Fruit fly (Drosophila melanogaster) whole organism, prepupa: ENCODE data around the gene CG42832.

ENCODE experiments used
- CG3919 ChIP-seq: fragments of 200-800 bp; sonication (Bioruptor generic); optimal IDR thresholded peaks from 3 replicates; lab custom pipeline; 2016; ENCODE audit warnings: missing biosample characterization, missing genetic modification characterization
- lz ChIP-seq: fragments of 200-800 bp; sonication (Bioruptor generic); optimal IDR thresholded peaks from 3 replicates; lab custom pipeline; 2016; ENCODE audit warnings: missing biosample characterization, missing genetic modification characterization

DNA sequence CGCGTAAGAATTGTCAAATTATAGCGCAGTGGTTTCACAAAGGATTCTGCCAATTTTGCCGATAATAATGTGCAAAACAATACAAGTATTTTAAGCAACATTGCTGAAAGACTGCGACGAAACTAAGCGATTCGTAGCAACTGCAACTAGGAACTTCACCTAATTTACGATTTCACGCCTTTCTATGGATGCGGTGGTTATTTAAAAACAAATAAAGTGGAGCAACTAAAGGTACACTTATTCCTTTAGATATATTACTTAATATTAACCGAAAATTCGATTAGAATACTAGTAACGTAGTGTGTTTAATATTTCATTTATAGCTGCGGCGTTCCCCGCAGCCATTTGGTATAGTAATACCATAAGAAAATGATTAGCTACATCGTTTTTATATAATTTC is 36.0 kb downstream of the CG42832 start, which contains the start of gene CG6071:
- TF ChIP-seq CG3919 (GFP tag; lab: Kevin White, UChicago) (no peak), lz (GFP tag; lab: Kevin White, UChicago) (no peak)
